Fruit fly (Drosophila melanogaster): ENCODE data around the gene CG42393.

CG42393 gene

dm6 chr3L:18008747-18009383 lies 33.7 kb upstream of the CG42393 start (continued):
- peak; percentile 90 for TF ChIP-seq esn (GFP tag; optimal IDR thresholded peaks at IDR 0.05)
- TF ChIP-seq CG9139 (GFP tag; optimal IDR thresholded peaks at IDR 0.05), result peak; percentile 90
- TF ChIP-seq Hr38 (GFP tag; optimal IDR thresholded peaks at IDR 0.05), result peak; percentile 87
- TF ChIP-seq CG8119 (GFP tag; IDR thresholded peaks at IDR 0.05), result peak; percentile 99
- peak; percentile 72 for TF ChIP-seq fd85E (GFP tag; optimal IDR thresholded peaks at IDR 0.05)
- TF ChIP-seq Ets96B (tag; optimal IDR thresholded peaks at IDR 0.05), result peak; percentile 97
- TF ChIP-seq CG32006 (GFP tag; optimal IDR thresholded peaks at IDR 0.05), result peak; percentile 99
- TF ChIP-seq CG6792 (GFP tag; optimal IDR thresholded peaks at IDR 0.05), result peak; percentile 90
- peak; percentile 79 for TF ChIP-seq Sox15 (GFP tag; optimal IDR thresholded peaks at IDR 0.05)
- TF ChIP-seq CG6163 (GFP tag; IDR thresholded peaks at IDR 0.05), result peak; percentile 99
- TF ChIP-seq Eip75B (GFP tag; optimal IDR thresholded peaks at IDR 0.05), result peak; percentile 97
- peak; percentile 95 for TF ChIP-seq acj6 (GFP tag; optimal IDR thresholded peaks at IDR 0.05)
- TF ChIP-seq Eip93F (GFP tag; optimal IDR thresholded peaks at IDR 0.05), result peak; percentile 15
- peak; percentile 75 for TF ChIP-seq Ets21C (GFP tag; optimal IDR thresholded peaks at IDR 0.05)
- peak; percentile 93 for TF ChIP-seq fd59A (GFP tag; optimal IDR thresholded peaks at IDR 0.05)
- peak; percentile 91 for TF ChIP-seq svp (GFP tag)
- TF ChIP-seq CG10631 (GFP tag; optimal IDR thresholded peaks at IDR 0.05), result peak; percentile 99
- peak; percentile 85 for TF ChIP-seq vri (GFP tag; optimal IDR thresholded peaks at IDR 0.05)
- TF ChIP-seq dsx (GFP tag; optimal IDR thresholded peaks at IDR 0.05; ENCODE audit: poor library complexity, severe bottlenecking), result peak; percentile 96

- TF ChIP-seq Eip78C (GFP tag) (no peak), Eip93F (GFP tag; optimal IDR thresholded peaks at IDR 0.05) (peak; percentile 44), svp (GFP tag) (no peak), CG6163 (GFP tag; IDR thresholded peaks at IDR 0.05) (peak; percentile 38; the same call in 2 of the 3 replicates), eg (GFP tag; IDR thresholded peaks at IDR 0.05) (no peak), spab (GFP tag; optimal IDR thresholded peaks at IDR 0.05) (no peak), CG31627 (GFP tag; optimal IDR thresholded peaks at IDR 0.05) (no peak), CG8632 (GFP tag; optimal IDR thresholded peaks at IDR 0.05) (no peak), Eip75B (GFP tag; optimal IDR thresholded peaks at IDR 0.05) (peak; percentile 40), CG34406 (GFP tag; optimal IDR thresholded peaks at IDR 0.05) (no peak), CG6792 (GFP tag; optimal IDR thresholded peaks at IDR 0.05) (no peak), esn (GFP tag; optimal IDR thresholded peaks at IDR 0.05) (peak; percentile 15), Blimp-1 (GFP tag; optimal IDR thresholded peaks at IDR 0.05) (peak; percentile 78), dsx (GFP tag; optimal IDR thresholded peaks at IDR 0.05; ENCODE audit: poor library complexity, severe bottlenecking) (no peak), vri (GFP tag; optimal IDR thresholded peaks at IDR 0.05) (peak; percentile 59), pdm3 (GFP tag; optimal IDR thresholded peaks at IDR 0.05) (no peak), fkh (GFP tag; optimal IDR thresholded peaks at IDR 0.05) (peak; percentile 48), Sox14 (GFP tag; optimal IDR thresholded peaks at IDR 0.05) (peak; percentile 61)
Measured at dm6 chr3L:18010418-18010883, 32.1 kb upstream of the CG42393 start.

dm6 chr3L:18011715-18012512 lies 30.6 kb upstream of the CG42393 start:
- peak; percentile 85 for TF ChIP-seq CG1621 (tag; optimal IDR thresholded peaks at IDR 0.05)
- peak; percentile 84 for TF ChIP-seq CG6276 (GFP tag; optimal IDR thresholded peaks at IDR 0.05)
- TF ChIP-seq eg (GFP tag; IDR thresholded peaks at IDR 0.05), result peak; percentile 89
- TF ChIP-seq Hr38 (GFP tag; optimal IDR thresholded peaks at IDR 0.05), result peak; percentile 26
- peak; percentile 98 for TF ChIP-seq Eip75B (GFP tag; optimal IDR thresholded peaks at IDR 0.05)
- TF ChIP-seq CG15336 (GFP tag; IDR thresholded peaks at IDR 0.05), result peak; percentile 91
- TF ChIP-seq fkh (GFP tag; optimal IDR thresholded peaks at IDR 0.05), result no peak
- TF ChIP-seq CG6854 (GFP tag; optimal IDR thresholded peaks at IDR 0.05), result peak; percentile 99
- TF ChIP-seq Sox14 (GFP tag; optimal IDR thresholded peaks at IDR 0.05), result peak; percentile 99
- TF ChIP-seq CG8319 (GFP tag; optimal IDR thresholded peaks at IDR 0.05), result peak; percentile 98
- TF ChIP-seq vri (GFP tag; optimal IDR thresholded peaks at IDR 0.05), result peak; percentile 100
- peak; percentile 100 for TF ChIP-seq cyc (GFP tag; optimal IDR thresholded peaks at IDR 0.05)
- peak; percentile 100 for TF ChIP-seq Met (GFP tag; optimal IDR thresholded peaks at IDR 0.05)
- peak; percentile 92 for TF ChIP-seq CG32006 (GFP tag; optimal IDR thresholded peaks at IDR 0.05)
- TF ChIP-seq CG34406 (GFP tag; optimal IDR thresholded peaks at IDR 0.05), result peak; percentile 99
- peak; percentile 99 for TF ChIP-seq Eip93F (GFP tag; optimal IDR thresholded peaks at IDR 0.05)
- TF ChIP-seq CG3919 (GFP tag; optimal IDR thresholded peaks at IDR 0.05), result peak; percentile 98
- peak; percentile 95 for TF ChIP-seq fd85E (GFP tag; optimal IDR thresholded peaks at IDR 0.05)
- peak; percentile 100 for TF ChIP-seq Smox (GFP tag; optimal IDR thresholded peaks at IDR 0.05)
- TF ChIP-seq CG6792 (GFP tag; optimal IDR thresholded peaks at IDR 0.05), result peak; percentile 99
- peak; percentile 97 for TF ChIP-seq CG8632 (GFP tag; optimal IDR thresholded peaks at IDR 0.05)
- TF ChIP-seq Ets96B (tag; optimal IDR thresholded peaks at IDR 0.05), result peak; percentile 88
- peak; percentile 90 for TF ChIP-seq Lpt (GFP tag; optimal IDR thresholded peaks at IDR 0.05)
- TF ChIP-seq net (GFP tag; optimal IDR thresholded peaks at IDR 0.05), result peak; percentile 96
- peak; percentile 96 for TF ChIP-seq CG6163 (GFP tag; IDR thresholded peaks at IDR 0.05)
- peak; percentile 99 for TF ChIP-seq acj6 (GFP tag; optimal IDR thresholded peaks at IDR 0.05)
- peak; percentile 99 for TF ChIP-seq Eip78C (GFP tag)
- peak; percentile 100 for TF ChIP-seq Sox102F (GFP tag; optimal IDR thresholded peaks at IDR 0.05)
- TF ChIP-seq spab (GFP tag; optimal IDR thresholded peaks at IDR 0.05), result peak; percentile 85

Data from whole organism, prepupa.